Fruit fly (Drosophila melanogaster): ENCODE measurements around the gene CG14265.
A peak's percentile ranks its signal among the peaks of the same experiment; 100 is the strongest.

The CG14265 gene

dm6 chrX:3205887-3206794, 30.3 kb downstream of the CG14265 start (continued):
- peak; percentile 65 for TF ChIP-seq PHDP (tag; optimal IDR thresholded peaks at IDR 0.05)
- TF ChIP-seq gem (tag; optimal IDR thresholded peaks at IDR 0.05), result peak; percentile 62
- no peak for TF ChIP-seq lbe (GFP tag; optimal IDR thresholded peaks at IDR 0.05)
- TF ChIP-seq Deaf1 (tag; optimal IDR thresholded peaks at IDR 0.05), result peak; percentile 26
- no peak for TF ChIP-seq Lim3 (GFP tag; IDR thresholded peaks at IDR 0.05)
- peak; percentile 41 for TF ChIP-seq CoRest (tag; optimal IDR thresholded peaks at IDR 0.05)
- TF ChIP-seq Sry-δ (GFP tag; optimal IDR thresholded peaks at IDR 0.05), result peak; percentile 3
- no peak for TF ChIP-seq Neu2 (GFP tag; optimal IDR thresholded peaks at IDR 0.05; ENCODE audit: borderline replicate concordance)
- no peak for TF ChIP-seq insv (GFP tag; optimal IDR thresholded peaks at IDR 0.05)
- TF ChIP-seq da (GFP tag; optimal IDR thresholded peaks at IDR 0.05), result no peak
- TF ChIP-seq Spps (tag; optimal IDR thresholded peaks at IDR 0.05), result no peak
- TF ChIP-seq dmrt11E (tag; optimal IDR thresholded peaks at IDR 0.05), result no peak
- TF ChIP-seq CG34422 (GFP tag; IDR thresholded peaks at IDR 0.05), result peak; percentile 62; the same call in 2 of the 3 replicates
- TF ChIP-seq aop (GFP tag; IDR thresholded peaks at IDR 0.05), result no peak
- TF ChIP-seq CG12659 (GFP tag; optimal IDR thresholded peaks at IDR 0.05), result peak; percentile 45
- TF ChIP-seq eyg (GFP tag; optimal IDR thresholded peaks at IDR 0.05), result peak; percentile 10
- peak; percentile 20 for TF ChIP-seq Mad (GFP tag; optimal IDR thresholded peaks at IDR 0.05)
- no peak for TF ChIP-seq pfk (GFP tag; optimal IDR thresholded peaks at IDR 0.05)
- peak; percentile 29 for TF ChIP-seq Camta (GFP tag; optimal IDR thresholded peaks at IDR 0.05)
- peak; percentile 42 for TF ChIP-seq nerfin-1 (tag; optimal IDR thresholded peaks at IDR 0.05)
- TF ChIP-seq pho (GFP tag; optimal IDR thresholded peaks at IDR 0.05), result peak; percentile 55
- no peak for TF ChIP-seq CG4404 (GFP tag; IDR thresholded peaks at IDR 0.05)
- peak; percentile 59; the same call in 1 of the 2 replicates for TF ChIP-seq CG7372 (GFP tag; IDR thresholded peaks at IDR 0.05)
- peak; percentile 33; the same call in 1 of the 2 replicates for TF ChIP-seq ara (GFP tag; IDR thresholded peaks at IDR 0.05)
- no peak for TF ChIP-seq cad (GFP tag; optimal IDR thresholded peaks at IDR 0.05)
- TF ChIP-seq CG10543 (GFP tag; optimal IDR thresholded peaks at IDR 0.05), result peak; percentile 23
- peak; percentile 50 for TF ChIP-seq Six4 (GFP tag; optimal IDR thresholded peaks at IDR 0.05)
- TF ChIP-seq Sox102F (GFP tag; optimal IDR thresholded peaks at IDR 0.05), result peak; percentile 59
- TF ChIP-seq Oli (tag; optimal IDR thresholded peaks at IDR 0.05), result peak; percentile 60
- TF ChIP-seq CG6175 (GFP tag; IDR thresholded peaks at IDR 0.05), result no peak
- peak; percentile 18 for TF ChIP-seq CG10274 (GFP tag; optimal IDR thresholded peaks at IDR 0.05)
- TF ChIP-seq CG6654 (GFP tag; optimal IDR thresholded peaks at IDR 0.05), result peak; percentile 17
- peak; percentile 87 for TF ChIP-seq z (GFP tag; IDR thresholded peaks at IDR 0.05)
- no peak for TF ChIP-seq prd (optimal IDR thresholded peaks at IDR 0.05)
- TF ChIP-seq prd (GFP tag; IDR thresholded peaks at IDR 0.05), result peak; percentile 68
- TF ChIP-seq sqz (GFP tag; optimal IDR thresholded peaks at IDR 0.05), result peak; percentile 55
- peak; percentile 24; the same call in 1 of the 3 replicates for TF ChIP-seq CG11093 (GFP tag; IDR thresholded peaks at IDR 0.05)
- no peak for TF ChIP-seq Abd-B (GFP tag; optimal IDR thresholded peaks at IDR 0.05)
- peak; percentile 64 for TF ChIP-seq gro (GFP tag; optimal IDR thresholded peaks at IDR 0.05)
- TF ChIP-seq gsb-n (tag; optimal IDR thresholded peaks at IDR 0.05), result no peak
- 0 out of 2 replicates have a peak, but pooled peaks have one; percentile 46 for TF ChIP-seq toy (GFP tag; IDR thresholded peaks at IDR 0.05)
- no peak for TF ChIP-seq CG3065 (GFP tag; optimal IDR thresholded peaks at IDR 0.05)
- no peak for TF ChIP-seq CG16813 (GFP tag; IDR thresholded peaks at IDR 0.05; ENCODE audit: partially characterized antibody)
- peak; percentile 14 for TF ChIP-seq CG15011 (GFP tag; optimal IDR thresholded peaks at IDR 0.05)
- peak; percentile 53; the same call in 1 of the 2 replicates for TF ChIP-seq sens-2 (GFP tag; IDR thresholded peaks at IDR 0.05)
- peak; percentile 61 for TF ChIP-seq CG11247 (GFP tag; IDR thresholded peaks at IDR 0.05)
- TF ChIP-seq CG10147 (GFP tag; optimal IDR thresholded peaks at IDR 0.05), result peak; percentile 48
- TF ChIP-seq so (GFP tag; IDR thresholded peaks at IDR 0.05), result peak; percentile 58; the same call in 1 of the 3 replicates
- peak; percentile 57 for TF ChIP-seq Hsf (GFP tag; optimal IDR thresholded peaks at IDR 0.05)
